Worm (Caenorhabditis elegans) whole organism, early embryonic: Measurements from ENCODE around the gene str-136.

Experiments
- B0310.2 ChIP-seq: sonication (generic microtip); optimal IDR thresholded peaks from 2 replicates; lab custom pipeline; 2016; ENCODE audit warnings: mild to moderate bottlenecking, missing genetic modification characterization, missing compliant biosample characterization
- F13C5.2 ChIP-seq: sonication (generic microtip); optimal IDR thresholded peaks from 2 replicates; lab custom pipeline; 2017; ENCODE audit warnings: mild to moderate bottlenecking, missing genetic modification characterization, inconsistent platforms, missing compliant biosample characterization
- aly-1 ChIP-seq: sonication (generic microtip); optimal IDR thresholded peaks from 2 replicates; lab custom pipeline; 2016; ENCODE audit warnings: missing genetic modification characterization, missing compliant biosample characterization
- ama-1 ChIP-seq: fragments of 150-350 bp; optimal IDR thresholded peaks from 2 replicates; lab custom pipeline; 2014
- ceh-13 ChIP-seq: fragments of 200-800 bp; sonication (Bioruptor generic); optimal IDR thresholded peaks from 2 replicates; lab custom pipeline; 2018; ENCODE audit warnings: mild to moderate bottlenecking, missing genetic modification characterization, missing compliant biosample characterization
- ceh-36 ChIP-seq: sonication (generic microtip); optimal IDR thresholded peaks from 2 replicates; lab custom pipeline; 2016; ENCODE audit warnings: missing genetic modification characterization, inconsistent platforms, missing compliant biosample characterization
- ets-7 ChIP-seq: sonication (generic microtip); optimal IDR thresholded peaks from 2 replicates; lab custom pipeline; 2016; ENCODE audit warnings: missing genotype, missing genetic modification characterization, missing compliant biosample characterization
- flt-1 ChIP-seq: fragments of 200-800 bp; sonication (Bioruptor generic); IDR thresholded peaks from 2 replicates; pipeline ENCODE4 v1.3.6; 2022; ENCODE audit warnings: missing genetic modification characterization, missing compliant biosample characterization
- hmbx-1 ChIP-seq: sonication (generic microtip); optimal IDR thresholded peaks from 2 replicates; lab custom pipeline; 2016; ENCODE audit warnings: mild to moderate bottlenecking, missing genetic modification characterization, missing compliant biosample characterization
- hmg-4 ChIP-seq: fragments of 200-800 bp; sonication (Bioruptor generic); optimal IDR thresholded peaks from 2 replicates; lab custom pipeline; 2018; ENCODE audit warnings: mild to moderate bottlenecking, missing genetic modification characterization, missing compliant biosample characterization
- hnd-1 ChIP-seq: sonication (generic microtip); optimal IDR thresholded peaks from 2 replicates; lab custom pipeline; 2016; ENCODE audit warnings: missing genetic modification characterization, missing compliant biosample characterization
- pes-1 ChIP-seq: fragments of 200-800 bp; sonication (Bioruptor generic); IDR thresholded peaks from 2 replicates; pipeline ENCODE4 v1.3.6; 2022; ENCODE audit warnings: missing genetic modification reagents, missing genetic modification characterization, missing compliant biosample characterization
- scrt-1 ChIP-seq: fragments of 200-800 bp; sonication (Bioruptor generic); IDR thresholded peaks from 2 replicates; pipeline ENCODE4 v1.3.6; 2022; ENCODE audit warnings: missing genetic modification characterization, missing compliant biosample characterization
- sea-1 ChIP-seq: fragments of 200-800 bp; sonication (Bioruptor generic); conservative IDR thresholded peaks from 2 replicates; pipeline ENCODE4 v1.3.6; 2022; ENCODE audit warnings: missing genetic modification characterization, missing compliant biosample characterization
- tbx-11 ChIP-seq: fragments of 200-800 bp; sonication (Bioruptor generic); IDR thresholded peaks from 2 replicates; pipeline ENCODE4 v1.3.6; 2022; ENCODE audit warnings: missing genetic modification characterization, missing compliant biosample characterization
- tbx-37 ChIP-seq: fragments of 200-800 bp; sonication (Bioruptor generic); conservative IDR thresholded peaks from 2 replicates; pipeline ENCODE4 v1.3.6; 2022; ENCODE audit warnings: missing genetic modification reagents, missing genetic modification characterization, missing compliant biosample characterization
- tra-4 ChIP-seq: sonication (generic microtip); optimal IDR thresholded peaks from 2 replicates; lab custom pipeline; 2017; ENCODE audit warnings: missing genetic modification characterization, missing compliant biosample characterization

str-136 gene

ce11 chrV:8278830-8279229, at the start of gene str-136:
TSS of gene str-136 (minus strand) at chrV:8278930.
- TF ChIP-seq hmbx-1 (tag; lab: Kevin White, UChicago): no peak
- no peak for TF ChIP-seq B0310.2 (tag; lab: Kevin White, UChicago)
- TF ChIP-seq flt-1 (GFP tag; lab: Robert Waterston, UW): no peak
- TF ChIP-seq ceh-13 (GFP tag; lab: Kevin White, UChicago): no peak
- TF ChIP-seq aly-1 (tag; lab: Kevin White, UChicago): no peak
- TF ChIP-seq hmg-4 (GFP tag; lab: Kevin White, UChicago): no peak
- no peak for TF ChIP-seq F13C5.2 (tag; lab: Kevin White, UChicago)

- TF ChIP-seq scrt-1 (GFP tag; lab: Robert Waterston, UW) (no peak), ama-1 (no peak), aly-1 (tag; lab: Kevin White, UChicago) (no peak), hmg-4 (GFP tag; lab: Kevin White, UChicago) (no peak), flt-1 (GFP tag; lab: Robert Waterston, UW) (no peak), ets-7 (tag; lab: Kevin White, UChicago) (no peak), sea-1 (GFP tag; lab: Robert Waterston, UW) (no peak), tra-4 (tag; lab: Kevin White, UChicago) (no peak), hmbx-1 (tag; lab: Kevin White, UChicago) (no peak), B0310.2 (tag; lab: Kevin White, UChicago) (no peak), ceh-36 (tag; lab: Kevin White, UChicago) (no peak), hnd-1 (tag; lab: Kevin White, UChicago) (no peak), ceh-13 (GFP tag; lab: Kevin White, UChicago) (no peak), F13C5.2 (tag; lab: Kevin White, UChicago) (no peak), pes-1 (GFP tag; lab: Robert Waterston, UW) (no peak), tbx-37 (GFP tag; lab: Robert Waterston, UW) (no peak), tbx-11 (GFP tag; lab: Robert Waterston, UW) (no peak)
Observed at ce11 chrV:8327080-8327479, 48.4 kb upstream of the str-136 start.

ce11 chrV:8325906-8326305, 47.2 kb upstream of the str-136 start:
- TF ChIP-seq aly-1 (tag; lab: Kevin White, UChicago) (no peak), flt-1 (GFP tag; lab: Robert Waterston, UW) (no peak)

- TF ChIP-seq pes-1 (GFP tag; lab: Robert Waterston, UW) (no peak), B0310.2 (tag; lab: Kevin White, UChicago) (no peak), sea-1 (GFP tag; lab: Robert Waterston, UW) (no peak), hmg-4 (GFP tag; lab: Kevin White, UChicago) (no peak), tbx-11 (GFP tag; lab: Robert Waterston, UW) (no peak), scrt-1 (GFP tag; lab: Robert Waterston, UW) (no peak), hmbx-1 (tag; lab: Kevin White, UChicago) (no peak), F13C5.2 (tag; lab: Kevin White, UChicago) (no peak), ama-1 (no peak), flt-1 (GFP tag; lab: Robert Waterston, UW) (no peak), hnd-1 (tag; lab: Kevin White, UChicago) (no peak), tra-4 (tag; lab: Kevin White, UChicago) (no peak), ets-7 (tag; lab: Kevin White, UChicago) (no peak)
Observed at ce11 chrV:8323545-8323944, 44.8 kb upstream of the str-136 start.

- no peak for TF ChIP-seq ceh-36 (tag; lab: Kevin White, UChicago)
- no peak for TF ChIP-seq ets-7 (tag; lab: Kevin White, UChicago)
- no peak for TF ChIP-seq aly-1 (tag; lab: Kevin White, UChicago)
Observed at ce11 chrV:8318135-8318534, 39.4 kb upstream of the str-136 start, which contains the start of gene clec-219. TSS of gene clec-219 (plus strand) at chrV:8318435.

ce11 chrV:8311210-8311609, 32.5 kb upstream of the str-136 start, which contains the start of gene W02D7.12:
TSS of gene W02D7.12 (plus strand) at chrV:8311510.
- TF ChIP-seq ceh-36 (tag; lab: Kevin White, UChicago) (no peak), ceh-13 (GFP tag; lab: Kevin White, UChicago) (no peak), sea-1 (GFP tag; lab: Robert Waterston, UW) (no peak), tbx-11 (GFP tag; lab: Robert Waterston, UW) (no peak), tbx-37 (GFP tag; lab: Robert Waterston, UW) (no peak), F13C5.2 (tag; lab: Kevin White, UChicago) (no peak), flt-1 (GFP tag; lab: Robert Waterston, UW) (no peak), aly-1 (tag; lab: Kevin White, UChicago) (no peak), hnd-1 (tag; lab: Kevin White, UChicago) (no peak), ama-1 (no peak), ets-7 (tag; lab: Kevin White, UChicago) (no peak), pes-1 (GFP tag; lab: Robert Waterston, UW) (no peak)

- TF ChIP-seq ets-7 (tag; lab: Kevin White, UChicago): no peak
- TF ChIP-seq B0310.2 (tag; lab: Kevin White, UChicago): no peak
- no peak for TF ChIP-seq flt-1 (GFP tag; lab: Robert Waterston, UW)
- TF ChIP-seq pes-1 (GFP tag; lab: Robert Waterston, UW): no peak
- no peak for TF ChIP-seq hmg-4 (GFP tag; lab: Kevin White, UChicago)
- TF ChIP-seq aly-1 (tag; lab: Kevin White, UChicago): no peak
- TF ChIP-seq ceh-36 (tag; lab: Kevin White, UChicago): no peak
- TF ChIP-seq sea-1 (GFP tag; lab: Robert Waterston, UW): no peak
- TF ChIP-seq tbx-11 (GFP tag; lab: Robert Waterston, UW): no peak
- no peak for TF ChIP-seq scrt-1 (GFP tag; lab: Robert Waterston, UW)
- no peak for TF ChIP-seq ceh-13 (GFP tag; lab: Kevin White, UChicago)
- no peak for TF ChIP-seq hnd-1 (tag; lab: Kevin White, UChicago)
- TF ChIP-seq tbx-37 (GFP tag; lab: Robert Waterston, UW): no peak
- no peak for TF ChIP-seq tra-4 (tag; lab: Kevin White, UChicago)
- no peak for TF ChIP-seq F13C5.2 (tag; lab: Kevin White, UChicago)
- TF ChIP-seq hmbx-1 (tag; lab: Kevin White, UChicago): no peak
- TF ChIP-seq ama-1: no peak
Observed at ce11 chrV:8307681-8308080, 29.0 kb upstream of the str-136 start, which contains the start of gene clec-218. TSS of gene clec-218 (plus strand) at chrV:8307942.
